Fruit fly (Drosophila melanogaster) whole organism, prepupa: ENCODE results near the gene CCHa2.
A peak's percentile ranks its signal among the peaks of the same experiment; 100 is the strongest.

Experiments used
- Blimp-1 ChIP-seq: fragments of 200-800 bp; sonication (Bioruptor generic); optimal IDR thresholded peaks from 3 replicates; lab custom pipeline; 2017; ENCODE audit warnings: missing biosample characterization, missing genetic modification characterization, mild to moderate bottlenecking, moderate library complexity, missing genetic modification reagents
- CG10631 ChIP-seq: fragments of 200-800 bp; sonication (Bioruptor generic); optimal IDR thresholded peaks from 2 replicates; lab custom pipeline; 2016; ENCODE audit warnings: missing biosample characterization, missing genetic modification characterization
- CG10669 ChIP-seq: fragments of 200-800 bp; sonication (Bioruptor generic); optimal IDR thresholded peaks from 3 replicates; lab custom pipeline; 2018; ENCODE audit warnings: missing biosample characterization, mild to moderate bottlenecking, missing genetic modification characterization, moderate library complexity
- CG11294 ChIP-seq: fragments of 200-800 bp; sonication (Bioruptor generic); IDR thresholded peaks from 2 replicates; pipeline ENCODE4 v1.3.6; 2022; ENCODE audit warnings: missing biosample characterization, missing genetic modification characterization
- CG11762 ChIP-seq: fragments of 200-800 bp; sonication (Bioruptor generic); optimal IDR thresholded peaks from 3 replicates; lab custom pipeline; 2016; ENCODE audit warnings: missing biosample characterization, missing genetic modification characterization; ENCODE audit not compliant: insufficient read depth
- CG15336 ChIP-seq: fragments of 200-800 bp; sonication (Bioruptor generic); IDR thresholded peaks from 2 replicates; pipeline ENCODE4 v1.3.6; 2022; ENCODE audit warnings: missing biosample characterization, missing genetic modification characterization
- CG1621 ChIP-seq: fragments of 200-800 bp; sonication (Bioruptor generic); optimal IDR thresholded peaks from 3 replicates; lab custom pipeline; 2018; ENCODE audit warnings: missing biosample characterization, mild to moderate bottlenecking, missing genetic modification characterization
- CG16779 ChIP-seq: fragments of 200-800 bp; sonication (Bioruptor generic); optimal IDR thresholded peaks from 3 replicates; lab custom pipeline; 2017; ENCODE audit warnings: missing biosample characterization, mild to moderate bottlenecking, missing genetic modification characterization
- CG3032 ChIP-seq: fragments of 200-800 bp; optimal IDR thresholded peaks from 2 replicates; lab custom pipeline; 2019; ENCODE audit warnings: missing biosample characterization, mild to moderate bottlenecking, missing genetic modification characterization, moderate library complexity
- CG31627 ChIP-seq: fragments of 200-800 bp; sonication (Bioruptor generic); optimal IDR thresholded peaks from 3 replicates; lab custom pipeline; 2016; ENCODE audit warnings: missing biosample characterization, missing genetic modification characterization
- CG32006 ChIP-seq: fragments of 200-800 bp; sonication (Bioruptor generic); optimal IDR thresholded peaks from 3 replicates; lab custom pipeline; 2017; ENCODE audit warnings: missing biosample characterization, mild to moderate bottlenecking, missing genetic modification characterization
- CG34406 ChIP-seq: fragments of 200-800 bp; sonication (Bioruptor generic); optimal IDR thresholded peaks from 3 replicates; lab custom pipeline; 2016; ENCODE audit warnings: missing biosample characterization, missing genetic modification characterization
- CG3919 ChIP-seq: fragments of 200-800 bp; sonication (Bioruptor generic); optimal IDR thresholded peaks from 3 replicates; lab custom pipeline; 2016; ENCODE audit warnings: missing biosample characterization, missing genetic modification characterization
- CG4318 ChIP-seq: fragments of 200-800 bp; sonication (Bioruptor generic); optimal IDR thresholded peaks from 3 replicates; lab custom pipeline; 2017; ENCODE audit warnings: missing biosample characterization, mild to moderate bottlenecking, missing genetic modification characterization
- CG6276 ChIP-seq: fragments of 200-800 bp; sonication (Bioruptor generic); optimal IDR thresholded peaks from 2 replicates; lab custom pipeline; 2017; ENCODE audit warnings: missing biosample characterization, mild to moderate bottlenecking, missing genetic modification characterization
- CG6792 ChIP-seq: fragments of 200-800 bp; sonication (Bioruptor generic); optimal IDR thresholded peaks from 3 replicates; lab custom pipeline; 2016; ENCODE audit warnings: missing biosample characterization, missing genetic modification characterization
- CG6808 ChIP-seq: fragments of 200-800 bp; sonication (Bioruptor generic); optimal IDR thresholded peaks from 3 replicates; lab custom pipeline; 2017; ENCODE audit warnings: missing biosample characterization, missing genetic modification characterization, mild to moderate bottlenecking, moderate library complexity, missing genetic modification reagents
- CG6854 ChIP-seq: fragments of 200-800 bp; sonication (Bioruptor generic); optimal IDR thresholded peaks from 2 replicates; lab custom pipeline; 2017; ENCODE audit warnings: missing biosample characterization, mild to moderate bottlenecking, missing genetic modification characterization
- CG7368 ChIP-seq: fragments of 200-800 bp; sonication (Bioruptor generic); optimal IDR thresholded peaks from 3 replicates; lab custom pipeline; 2016; ENCODE audit warnings: missing biosample characterization, missing genetic modification characterization
- CG8119 ChIP-seq: fragments of 200-800 bp; sonication (Bioruptor generic); IDR thresholded peaks from 3 replicates; pipeline ENCODE4 v1.3.6; 2022; ENCODE audit warnings: missing biosample characterization, missing genetic modification characterization
- CG8319 ChIP-seq: fragments of 200-800 bp; sonication (Bioruptor generic); optimal IDR thresholded peaks from 3 replicates; lab custom pipeline; 2016; ENCODE audit warnings: missing biosample characterization, missing genetic modification characterization
- CG8632 ChIP-seq: fragments of 200-800 bp; sonication (Bioruptor generic); optimal IDR thresholded peaks from 3 replicates; lab custom pipeline; 2016; ENCODE audit warnings: missing biosample characterization, missing genetic modification characterization
- CG9139 ChIP-seq: fragments of 200-800 bp; sonication (Bioruptor generic); optimal IDR thresholded peaks from 3 replicates; lab custom pipeline; 2017; ENCODE audit warnings: missing biosample characterization, mild to moderate bottlenecking, missing genetic modification characterization
- Eip75B ChIP-seq: fragments of 200-800 bp; sonication (Bioruptor generic); optimal IDR thresholded peaks from 3 replicates; lab custom pipeline; 2016; ENCODE audit warnings: missing biosample characterization, missing genetic modification characterization
- Eip78C ChIP-seq: fragments of 200-800 bp; sonication (Bioruptor generic); peaks from one replicate; lab custom pipeline; 2016; ENCODE audit warnings: missing biosample characterization, missing genetic modification characterization
- Eip93F ChIP-seq: fragments of 200-800 bp; sonication (Bioruptor generic); optimal IDR thresholded peaks from 2 replicates; lab custom pipeline; 2016; ENCODE audit warnings: missing biosample characterization, mild to moderate bottlenecking, missing genetic modification characterization
- Ets21C ChIP-seq: fragments of 200-800 bp; sonication (Bioruptor generic); optimal IDR thresholded peaks from 3 replicates; lab custom pipeline; 2016; ENCODE audit warnings: missing biosample characterization, missing genetic modification characterization
- Ets96B ChIP-seq: fragments of 200-800 bp; optimal IDR thresholded peaks from 2 replicates; lab custom pipeline; 2019; ENCODE audit warnings: missing biosample characterization, mild to moderate bottlenecking, missing genetic modification characterization, moderate library complexity
- Hr38 ChIP-seq: sonication (Bioruptor generic); optimal IDR thresholded peaks from 2 replicates; lab custom pipeline; 2016; ENCODE audit warnings: missing biosample characterization, missing genetic modification characterization
- Hr39 ChIP-seq: fragments of 200-800 bp; sonication (Bioruptor generic); optimal IDR thresholded peaks from 2 replicates; lab custom pipeline; 2016; ENCODE audit warnings: missing biosample characterization, missing genetic modification characterization
- Lpt ChIP-seq: fragments of 200-800 bp; sonication (Bioruptor generic); optimal IDR thresholded peaks from 3 replicates; lab custom pipeline; 2016; ENCODE audit warnings: missing biosample characterization, missing genetic modification characterization
- Met ChIP-seq: fragments of 200-800 bp; sonication (Bioruptor generic); optimal IDR thresholded peaks from 3 replicates; lab custom pipeline; 2016; ENCODE audit warnings: missing biosample characterization, missing genetic modification characterization
- Smox ChIP-seq: fragments of 200-800 bp; sonication (Bioruptor generic); optimal IDR thresholded peaks from 3 replicates; lab custom pipeline; 2016; ENCODE audit warnings: missing biosample characterization, missing genetic modification characterization
- Sox102F ChIP-seq: fragments of 200-800 bp; sonication (Bioruptor generic); optimal IDR thresholded peaks from 2 replicates; lab custom pipeline; 2016; ENCODE audit warnings: missing biosample characterization, mild to moderate bottlenecking, missing genetic modification characterization
- Sox14 ChIP-seq: fragments of 200-800 bp; sonication (Bioruptor generic); optimal IDR thresholded peaks from 3 replicates; lab custom pipeline; 2016; ENCODE audit warnings: missing biosample characterization, missing genetic modification characterization
- Sox15 ChIP-seq: fragments of 200-800 bp; sonication (Bioruptor generic); optimal IDR thresholded peaks from 3 replicates; lab custom pipeline; 2016; ENCODE audit warnings: missing biosample characterization, missing genetic modification characterization
- achi ChIP-seq: fragments of 200-800 bp; sonication (Bioruptor generic); optimal IDR thresholded peaks from 3 replicates; lab custom pipeline; 2016; ENCODE audit warnings: missing biosample characterization, missing genetic modification characterization
- acj6 ChIP-seq: fragments of 200-800 bp; sonication (Bioruptor generic); optimal IDR thresholded peaks from 3 replicates; lab custom pipeline; 2016; ENCODE audit warnings: missing biosample characterization, missing genetic modification characterization
- cyc ChIP-seq: fragments of 200-800 bp; sonication (Bioruptor generic); optimal IDR thresholded peaks from 3 replicates; lab custom pipeline; 2016; ENCODE audit warnings: missing biosample characterization, missing genetic modification characterization
- dac ChIP-seq: fragments of 200-800 bp; sonication (Bioruptor generic); optimal IDR thresholded peaks from 2 replicates; lab custom pipeline; 2017; ENCODE audit warnings: missing biosample characterization, mild to moderate bottlenecking, missing genetic modification characterization
- esn ChIP-seq: fragments of 200-800 bp; sonication (Bioruptor generic); optimal IDR thresholded peaks from 2 replicates; lab custom pipeline; 2016; ENCODE audit warnings: missing biosample characterization, mild to moderate bottlenecking, missing genetic modification characterization, moderate library complexity
- fd59A ChIP-seq: fragments of 200-800 bp; sonication (Bioruptor generic); optimal IDR thresholded peaks from 2 replicates; lab custom pipeline; 2017; ENCODE audit warnings: missing biosample characterization, mild to moderate bottlenecking, missing genetic modification characterization, missing genetic modification reagents
- fkh ChIP-seq: fragments of 200-800 bp; sonication (Bioruptor generic); optimal IDR thresholded peaks from 3 replicates; lab custom pipeline; 2017; ENCODE audit warnings: missing biosample characterization, mild to moderate bottlenecking, missing genetic modification characterization, moderate library complexity
- lz ChIP-seq: fragments of 200-800 bp; sonication (Bioruptor generic); optimal IDR thresholded peaks from 3 replicates; lab custom pipeline; 2016; ENCODE audit warnings: missing biosample characterization, missing genetic modification characterization
- net ChIP-seq: fragments of 200-800 bp; sonication (Bioruptor generic); optimal IDR thresholded peaks from 3 replicates; lab custom pipeline; 2016; ENCODE audit warnings: missing biosample characterization, missing genetic modification characterization
- pdm3 ChIP-seq: fragments of 200-800 bp; sonication (Bioruptor generic); optimal IDR thresholded peaks from 3 replicates; lab custom pipeline; 2016; ENCODE audit warnings: missing biosample characterization, missing genetic modification characterization
- salr ChIP-seq, 2 experiments: fragments of 200-800 bp; sonication (Bioruptor generic); optimal IDR thresholded peaks; 3 replicates each; lab custom pipeline; 2016 to 2018; ENCODE audit warnings: missing biosample characterization in 2 of 2, missing genetic modification characterization in 2 of 2, mild to moderate bottlenecking in 1 of 2
- spab ChIP-seq: fragments of 200-800 bp; sonication (Bioruptor generic); optimal IDR thresholded peaks from 2 replicates; lab custom pipeline; 2017; ENCODE audit warnings: missing biosample characterization, mild to moderate bottlenecking, missing genetic modification characterization, missing genetic modification reagents
- svp ChIP-seq: fragments of 200-800 bp; sonication (Bioruptor generic); peaks from one replicate; lab custom pipeline; 2016; ENCODE audit warnings: missing biosample characterization, missing genetic modification characterization
- topi ChIP-seq: fragments of 200-800 bp; sonication (Bioruptor generic); optimal IDR thresholded peaks from 3 replicates; lab custom pipeline; 2016; ENCODE audit warnings: missing biosample characterization, missing genetic modification characterization

The CCHa2 gene

dm6 chr3R:13403032-13403459 lies 8.0 kb upstream of the CCHa2 start, which contains the start of gene Dpm3:
Gene Dpm3, minus strand, starts transcription at chr3R:13403051.
- TF ChIP-seq fkh (GFP tag; lab: Kevin White, UChicago) = peak; percentile 98
- TF ChIP-seq CG3032 (tag; lab: Kevin White, UChicago) = peak; percentile 24
- TF ChIP-seq CG9139 = no peak
- peak; percentile 3 for TF ChIP-seq lz (GFP tag; lab: Kevin White, UChicago)
- TF ChIP-seq Hr39 (GFP tag; lab: Kevin White, UChicago) = peak; percentile 13

dm6 chr3R:13401722-13402296 lies 6.8 kb upstream of the CCHa2 start, which contains the start of gene GILT1:
Gene GILT1, minus strand, starts transcription at chr3R:13401862.
- TF ChIP-seq CG4318 (no peak), CG10669 (no peak), CG16779 (tag; lab: Kevin White, UChicago) (no peak), CG8632 (no peak), CG7368 (no peak), CG1621 (no peak), Met (GFP tag; lab: Kevin White, UChicago) (no peak), cyc (GFP tag; lab: Kevin White, UChicago) (no peak), svp (GFP tag; lab: Kevin White, UChicago) (no peak), Sox15 (GFP tag; lab: Kevin White, UChicago) (no peak), CG6792 (GFP tag; lab: Kevin White, UChicago) (no peak), net (no peak), Sox14 (no peak), topi (no peak), acj6 (GFP tag; lab: Kevin White, UChicago) (no peak), Lpt (GFP tag; lab: Kevin White, UChicago) (no peak), Smox (peak; percentile 30), fd59A (GFP tag; lab: Kevin White, UChicago) (no peak), CG11294 (GFP tag; lab: Robert Waterston, UW) (no peak), spab (GFP tag; lab: Kevin White, UChicago) (no peak), CG15336 (GFP tag; lab: Robert Waterston, UW) (0 out of 2 replicates have a peak, but pooled peaks have one; percentile 7), Eip93F (GFP tag; lab: Kevin White, UChicago) (no peak), Blimp-1 (GFP tag; lab: Kevin White, UChicago) (no peak), CG6276 (GFP tag; lab: Kevin White, UChicago) (no peak), dac (GFP tag; lab: Kevin White, UChicago) (no peak), CG3919 (GFP tag; lab: Kevin White, UChicago) (peak; percentile 24), pdm3 (GFP tag; lab: Kevin White, UChicago) (no peak), lz (GFP tag; lab: Kevin White, UChicago) (no peak), Eip78C (GFP tag; lab: Kevin White, UChicago) (no peak), Ets96B (tag; lab: Kevin White, UChicago) (no peak), Sox102F (no peak), fkh (GFP tag; lab: Kevin White, UChicago) (peak; percentile 11), CG6808 (GFP tag; lab: Kevin White, UChicago) (no peak), CG9139 (no peak), CG10631 (GFP tag; lab: Kevin White, UChicago) (no peak), CG34406 (no peak), esn (peak; percentile 20), salr (GFP tag; optimal IDR thresholded peaks at IDR 0.05; lab: Kevin White, UChicago) (no peak), CG11762 (GFP tag; lab: Kevin White, UChicago) (no peak), Hr38 (no peak), Ets21C (no peak), CG8319 (GFP tag; lab: Kevin White, UChicago) (no peak), CG6854 (peak; percentile 44), achi (GFP tag; lab: Kevin White, UChicago) (no peak), CG8119 (GFP tag; lab: Robert Waterston, UW) (no peak), Eip75B (GFP tag; lab: Kevin White, UChicago) (no peak), CG31627 (GFP tag; lab: Kevin White, UChicago) (no peak), CG32006 (GFP tag; lab: Kevin White, UChicago) (no peak)
